Worm (Caenorhabditis elegans) whole organism, young adult: ENCODE results near the gene C27H5.12.

Experiments used
- akir-1 ChIP-seq: fragments of 200-800 bp; sonication (Bioruptor generic); optimal IDR thresholded peaks from 2 replicates; lab custom pipeline; 2018; ENCODE audit warnings: mild to moderate bottlenecking, missing genetic modification characterization, moderate library complexity, missing compliant biosample characterization
- hrde-1 ChIP-seq: sonication (generic microtip); optimal IDR thresholded peaks from 2 replicates; lab custom pipeline; 2016; ENCODE audit warnings: missing genetic modification characterization, mild to moderate bottlenecking, missing compliant biosample characterization, moderate library complexity, missing genotype, missing genetic modification reagents, borderline replicate concordance
- pha-4 ChIP-seq: fragments of 150-350 bp; sonication (generic microtip); optimal IDR thresholded peaks from 2 replicates; lab custom pipeline; 2014; ENCODE audit warnings: missing biosample characterization, missing genetic modification reagents, missing genetic modification characterization
- snpc-3.4 ChIP-seq: sonication (generic microtip); optimal IDR thresholded peaks from 2 replicates; lab custom pipeline; 2017; ENCODE audit warnings: missing genetic modification characterization, mild to moderate bottlenecking, missing compliant biosample characterization, antibody characterized with exemption, moderate library complexity, missing genotype, missing genetic modification reagents

ce11 chrII:7144307-7144706, 17.1 kb downstream of the C27H5.12 start, which contains the start of gene npr-31:
- TF ChIP-seq snpc-3.4 (tag; lab: Kevin White, UChicago) (no peak), akir-1 (GFP tag; lab: Kevin White, UChicago) (no peak), hrde-1 (tag; lab: Kevin White, UChicago) (no peak), pha-4 (tag; lab: Kevin White, UChicago) (no peak)
